Worm (Caenorhabditis elegans) whole organism, young adult: ENCODE measurements around the gene srsx-18.

Experiments used
- C17E4.6 ChIP-seq: fragments of 200-800 bp; sonication (Bioruptor generic); IDR thresholded peaks from 2 replicates; pipeline ENCODE4 v1.3.6; 2022; ENCODE audit warnings: missing genetic modification reagents, missing genetic modification characterization, missing compliant biosample characterization
- F57C9.4 ChIP-seq: sonication (generic microtip); optimal IDR thresholded peaks from 2 replicates; lab custom pipeline; 2017; ENCODE audit warnings: mild to moderate bottlenecking, missing genetic modification characterization, missing compliant biosample characterization
- K11D2.4 ChIP-seq: fragments of 200-800 bp; sonication (Bioruptor generic); IDR thresholded peaks from 2 replicates; pipeline ENCODE4 v1.3.6; 2022; ENCODE audit warnings: missing genetic modification reagents, missing genetic modification characterization, missing compliant biosample characterization
- T07F8.4 ChIP-seq: sonication (generic microtip); optimal IDR thresholded peaks from 2 replicates; lab custom pipeline; 2016; ENCODE audit warnings: mild to moderate bottlenecking, missing genetic modification characterization, moderate library complexity, missing compliant biosample characterization
- Y67H2A.10 ChIP-seq: fragments of 200-800 bp; sonication (Bioruptor generic); conservative IDR thresholded peaks from 2 replicates; pipeline ENCODE4 v1.3.6; 2022; ENCODE audit warnings: missing genetic modification reagents, missing genetic modification characterization, missing compliant biosample characterization
- Y95B8A.8 ChIP-seq: fragments of 200-800 bp; sonication (Bioruptor generic); IDR thresholded peaks from 2 replicates; pipeline ENCODE4 v1.3.6; 2022; ENCODE audit warnings: missing genetic modification reagents, missing genetic modification characterization, missing compliant biosample characterization
- aptf-3 ChIP-seq: fragments of 200-800 bp; sonication (Bioruptor generic); IDR thresholded peaks from 2 replicates; pipeline ENCODE4 v1.3.6; 2022; ENCODE audit warnings: missing genetic modification characterization, missing compliant biosample characterization
- atf-7 ChIP-seq: sonication (generic microtip); optimal IDR thresholded peaks from 2 replicates; lab custom pipeline; 2017; ENCODE audit warnings: mild to moderate bottlenecking, missing genetic modification characterization, missing compliant biosample characterization
- attf-3 ChIP-seq: fragments of 200-800 bp; sonication (Bioruptor generic); conservative IDR thresholded peaks from 2 replicates; pipeline ENCODE4 v1.3.6; 2022; ENCODE audit warnings: missing genetic modification reagents, missing genetic modification characterization, missing compliant biosample characterization
- attf-6 ChIP-seq: fragments of 200-800 bp; sonication (Bioruptor generic); IDR thresholded peaks from 2 replicates; pipeline ENCODE4 v1.3.6; 2022; ENCODE audit warnings: missing genetic modification reagents, missing genetic modification characterization, missing compliant biosample characterization
- ccch-3 ChIP-seq: fragments of 200-800 bp; sonication (Bioruptor generic); optimal IDR thresholded peaks from 2 replicates; lab custom pipeline; 2018; ENCODE audit warnings: mild to moderate bottlenecking, missing genetic modification characterization, missing compliant biosample characterization
- cebp-1 ChIP-seq, 2 experiments: fragments of 200-800 bp in 1 of 2; sonication (Bioruptor generic) in 1 of 2; sonication (generic microtip) in 1 of 2; IDR thresholded peaks in 1 of 2; optimal IDR thresholded peaks in 1 of 2; 2 replicates each; pipeline versions ENCODE4 v1.3.6 to Lab custom; 2017 to 2022; ENCODE audit warnings: missing compliant biosample characterization in 2 of 2, missing genetic modification characterization in 2 of 2, mild to moderate bottlenecking in 1 of 2, missing genetic modification reagents in 1 of 2, moderate library complexity in 1 of 2
- cebp-2 ChIP-seq: fragments of 200-800 bp; sonication (Bioruptor generic); IDR thresholded peaks from 2 replicates; pipeline ENCODE4 v1.3.6; 2022; ENCODE audit warnings: missing genetic modification characterization, missing compliant biosample characterization
- ceh-27 ChIP-seq: fragments of 200-800 bp; sonication (Bioruptor generic); optimal IDR thresholded peaks from 2 replicates; lab custom pipeline; 2018; ENCODE audit warnings: mild to moderate bottlenecking, missing genetic modification characterization, moderate library complexity, missing compliant biosample characterization
- ceh-58 ChIP-seq: fragments of 200-800 bp; sonication (Bioruptor generic); IDR thresholded peaks from 2 replicates; pipeline ENCODE4 v1.3.6; 2022; ENCODE audit warnings: missing genetic modification characterization, missing compliant biosample characterization
- ceh-91 ChIP-seq: fragments of 200-800 bp; sonication (Bioruptor generic); IDR thresholded peaks from 2 replicates; pipeline ENCODE4 v1.3.6; 2022; ENCODE audit warnings: missing genetic modification reagents, missing genetic modification characterization, missing compliant biosample characterization
- die-1 ChIP-seq: sonication (generic microtip); optimal IDR thresholded peaks from 2 replicates; lab custom pipeline; 2016; ENCODE audit warnings: missing genotype, mild to moderate bottlenecking, missing genetic modification characterization, missing compliant biosample characterization
- efl-1 ChIP-seq: fragments of 150-350 bp; optimal IDR thresholded peaks from 2 replicates; lab custom pipeline; 2014; ENCODE audit warnings: missing biosample characterization, missing genetic modification reagents, missing genetic modification characterization
- egl-44 ChIP-seq: fragments of 200-800 bp; sonication (Bioruptor generic); IDR thresholded peaks from 2 replicates; pipeline ENCODE4 v1.3.6; 2022; ENCODE audit warnings: missing genetic modification reagents, missing genetic modification characterization, missing compliant biosample characterization
- hlh-12 ChIP-seq: sonication (generic microtip); optimal IDR thresholded peaks from 2 replicates; lab custom pipeline; 2016; ENCODE audit warnings: missing genetic modification characterization, missing compliant biosample characterization
- hlh-26 ChIP-seq: fragments of 200-800 bp; sonication (Bioruptor generic); conservative IDR thresholded peaks from 2 replicates; pipeline ENCODE4 v1.3.6; 2022; ENCODE audit warnings: missing genetic modification reagents, missing genetic modification characterization, missing compliant biosample characterization
- hmg-20 ChIP-seq: fragments of 200-800 bp; sonication (Bioruptor generic); IDR thresholded peaks from 2 replicates; pipeline ENCODE4 v1.3.6; 2022; ENCODE audit warnings: missing genetic modification reagents, missing genetic modification characterization, missing compliant biosample characterization
- hrde-1 ChIP-seq: sonication (generic microtip); optimal IDR thresholded peaks from 2 replicates; lab custom pipeline; 2016; ENCODE audit warnings: missing genetic modification characterization, mild to moderate bottlenecking, missing compliant biosample characterization, moderate library complexity, missing genotype, missing genetic modification reagents, borderline replicate concordance
- hsf-1 ChIP-seq: fragments of 200-800 bp; sonication (Bioruptor generic); IDR thresholded peaks from 2 replicates; pipeline ENCODE4 v1.3.6; 2022; ENCODE audit warnings: missing genetic modification reagents, missing genetic modification characterization, missing compliant biosample characterization
- lag-1 ChIP-seq: fragments of 200-800 bp; sonication (Bioruptor generic); IDR thresholded peaks from 2 replicates; pipeline ENCODE4 v1.3.6; 2022; ENCODE audit warnings: missing genetic modification reagents, missing genetic modification characterization, missing compliant biosample characterization
- lin-26 ChIP-seq: fragments of 200-800 bp; sonication (Bioruptor generic); IDR thresholded peaks from 2 replicates; pipeline ENCODE4 v1.3.6; 2022; ENCODE audit warnings: missing genetic modification reagents, missing genetic modification characterization, missing compliant biosample characterization
- madf-10 ChIP-seq: sonication (generic microtip); optimal IDR thresholded peaks from 2 replicates; lab custom pipeline; 2016; ENCODE audit warnings: mild to moderate bottlenecking, missing genetic modification characterization, missing compliant biosample characterization
- mcd-1 ChIP-seq: fragments of 200-800 bp; sonication (Bioruptor generic); IDR thresholded peaks from 2 replicates; pipeline ENCODE4 v1.3.6; 2022; ENCODE audit warnings: missing genetic modification reagents, missing genetic modification characterization, missing compliant biosample characterization
- mxl-1 ChIP-seq: sonication (generic microtip); optimal IDR thresholded peaks from 2 replicates; lab custom pipeline; 2016; ENCODE audit warnings: missing genetic modification characterization, missing compliant biosample characterization
- nfya-1 ChIP-seq: sonication (generic microtip); optimal IDR thresholded peaks from 2 replicates; lab custom pipeline; 2017; ENCODE audit warnings: antibody characterized with exemption, missing compliant biosample characterization, missing genetic modification characterization, borderline replicate concordance; ENCODE audit not compliant: insufficient read depth
- rec-8 ChIP-seq, 2 experiments: sonication (generic microtip); optimal IDR thresholded peaks; 2 replicates each; lab custom pipeline; 2016; ENCODE audit warnings: mild to moderate bottlenecking in 2 of 2, missing genetic modification characterization in 2 of 2, missing genetic modification reagents in 2 of 2, missing genotype in 2 of 2, missing biosample characterization in 1 of 2, missing compliant biosample characterization in 1 of 2, moderate library complexity in 1 of 2
- sea-2 ChIP-seq: fragments of 200-800 bp; sonication (Bioruptor generic); IDR thresholded peaks from 2 replicates; pipeline ENCODE4 v1.3.6; 2022; ENCODE audit warnings: missing genetic modification characterization, missing compliant biosample characterization
- snpc-3.4 ChIP-seq: sonication (generic microtip); optimal IDR thresholded peaks from 2 replicates; lab custom pipeline; 2017; ENCODE audit warnings: missing genetic modification characterization, mild to moderate bottlenecking, missing compliant biosample characterization, antibody characterized with exemption, moderate library complexity, missing genotype, missing genetic modification reagents
- somi-1 ChIP-seq: fragments of 200-800 bp; sonication (Bioruptor generic); optimal IDR thresholded peaks from 2 replicates; lab custom pipeline; 2018; ENCODE audit warnings: mild to moderate bottlenecking, missing genetic modification characterization, missing compliant biosample characterization
- sptf-2 ChIP-seq: fragments of 200-800 bp; sonication (Bioruptor generic); optimal IDR thresholded peaks from 2 replicates; lab custom pipeline; 2018; ENCODE audit warnings: mild to moderate bottlenecking, missing genetic modification characterization, missing compliant biosample characterization
- zim-3 ChIP-seq: sonication (generic microtip); optimal IDR thresholded peaks from 2 replicates; lab custom pipeline; 2017; ENCODE audit warnings: mild to moderate bottlenecking, missing genetic modification characterization, moderate library complexity, missing compliant biosample characterization
- ztf-22 ChIP-seq: fragments of 200-800 bp; sonication (Bioruptor generic); optimal IDR thresholded peaks from 2 replicates; lab custom pipeline; 2018; ENCODE audit warnings: mild to moderate bottlenecking, missing genetic modification characterization, moderate library complexity, missing compliant biosample characterization
- ztf-25 ChIP-seq: fragments of 200-800 bp; sonication (Bioruptor generic); IDR thresholded peaks from 2 replicates; pipeline ENCODE4 v1.3.6; 2022; ENCODE audit warnings: missing genetic modification reagents, missing genetic modification characterization, missing compliant biosample characterization
- ztf-3 ChIP-seq: fragments of 200-800 bp; sonication (Bioruptor generic); optimal IDR thresholded peaks from 2 replicates; lab custom pipeline; 2018; ENCODE audit warnings: mild to moderate bottlenecking, missing genetic modification characterization, missing compliant biosample characterization

The srsx-18 gene

DNA sequence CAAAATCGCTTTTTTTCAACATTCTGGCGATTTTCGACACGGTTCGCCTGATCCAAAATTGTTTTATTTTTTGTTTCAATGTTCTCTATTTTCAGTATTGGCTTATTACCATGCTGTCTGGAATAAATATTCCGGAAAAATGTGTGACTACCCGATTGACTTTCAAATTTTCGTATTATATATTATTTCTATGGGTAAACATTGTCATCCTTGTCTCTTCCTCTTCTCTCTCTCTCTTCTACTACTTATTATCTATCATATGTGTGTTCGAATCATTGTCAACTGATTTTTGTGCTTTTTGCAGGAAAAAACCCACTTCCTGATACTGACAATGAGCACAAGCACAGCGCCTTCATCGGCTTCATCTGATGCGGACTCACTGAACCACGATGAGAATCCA is 29.3 kb upstream of the srsx-18 start, which contains the start of gene C04E6.7:
C04E6.7 (plus strand) TSS at position 301 of the 400 bp plus-strand sequence.
- TF ChIP-seq hlh-26 (GFP tag; lab: Robert Waterston, UW) (no peak), ztf-25 (GFP tag; lab: Robert Waterston, UW) (no peak), aptf-3 (GFP tag; lab: Robert Waterston, UW) (no peak), efl-1 (GFP tag; lab: Kevin White, UChicago) (no peak), mcd-1 (no peak), atf-7 (tag; lab: Kevin White, UChicago) (no peak)
- TF ChIP-seq, all 124 proteins: peak for 0

DNA sequence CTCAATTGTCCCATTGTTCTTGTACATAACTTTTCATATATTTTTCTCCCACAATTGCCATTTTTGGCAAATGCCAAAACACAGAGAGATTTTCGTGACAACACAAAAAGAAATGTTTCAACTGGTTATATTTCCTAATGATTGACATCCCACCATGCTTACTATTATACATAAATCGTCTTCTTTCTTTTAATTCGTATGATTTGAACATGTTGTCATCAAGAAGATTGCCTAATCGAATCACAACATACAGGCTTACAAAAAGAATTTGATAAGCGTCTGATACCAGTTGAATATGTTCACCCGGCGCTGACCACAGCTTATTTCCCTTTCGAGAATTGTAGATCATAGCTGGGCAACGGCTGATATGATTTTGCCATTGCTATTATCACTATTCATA is 27.3 kb upstream of the srsx-18 start, which contains the start of gene grd-9:
grd-9 (plus strand) TSS at position 301 of the 400 bp plus-strand sequence.
- no peak for TF ChIP-seq cebp-1 (GFP tag; IDR thresholded peaks at IDR 0.05; lab: Robert Waterston, UW)
- TF ChIP-seq cebp-1 (tag; optimal IDR thresholded peaks at IDR 0.05; lab: Kevin White, UChicago), result no peak
- TF ChIP-seq T07F8.4 (tag; lab: Kevin White, UChicago), result no peak
- TF ChIP-seq snpc-3.4 (tag; lab: Kevin White, UChicago), result no peak
- TF ChIP-seq ztf-25 (GFP tag; lab: Robert Waterston, UW), result no peak
- no peak for TF ChIP-seq F57C9.4
- TF ChIP-seq somi-1 (GFP tag; lab: Kevin White, UChicago), result no peak
- no peak for TF ChIP-seq ceh-91 (GFP tag; lab: Robert Waterston, UW)

DNA sequence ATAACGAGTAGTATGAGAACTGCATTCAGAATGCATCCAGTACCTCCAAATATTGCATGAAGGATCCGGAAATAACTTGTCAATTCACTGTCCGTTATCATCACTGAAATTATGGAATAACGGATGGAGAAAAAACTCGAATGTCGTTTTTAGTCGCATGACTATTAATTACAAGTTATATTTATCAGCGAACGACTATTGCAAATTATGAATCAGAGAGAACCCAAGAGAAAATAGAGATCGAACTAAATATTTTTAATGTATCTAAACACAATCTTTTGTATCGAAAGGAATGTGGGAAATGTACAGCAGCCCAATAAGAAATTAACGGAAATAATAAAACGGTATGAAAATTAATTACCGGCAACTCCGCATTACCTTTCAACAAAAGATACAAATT is 22.4 kb upstream of the srsx-18 start, which contains the start of gene srd-16:
srd-16 (minus strand) TSS at position 101 of the 400 bp plus-strand sequence.
- TF ChIP-seq Y67H2A.10, result no peak
- TF ChIP-seq Y95B8A.8, result no peak
- no peak for TF ChIP-seq ceh-58 (GFP tag; lab: Robert Waterston, UW)
- TF ChIP-seq rec-8 (tag; optimal IDR thresholded peaks at IDR 0.05; lab: Kevin White, UChicago), result no peak
- TF ChIP-seq hrde-1, result no peak
- TF ChIP-seq attf-3 (GFP tag; lab: Robert Waterston, UW), result no peak
- no peak for TF ChIP-seq mcd-1
- no peak for TF ChIP-seq ceh-27
- TF ChIP-seq ccch-3 (GFP tag; lab: Kevin White, UChicago), result no peak
- no peak for TF ChIP-seq mxl-1 (tag; lab: Kevin White, UChicago)
- no peak for TF ChIP-seq ztf-3
- TF ChIP-seq zim-3 (tag; lab: Kevin White, UChicago), result no peak

DNA sequence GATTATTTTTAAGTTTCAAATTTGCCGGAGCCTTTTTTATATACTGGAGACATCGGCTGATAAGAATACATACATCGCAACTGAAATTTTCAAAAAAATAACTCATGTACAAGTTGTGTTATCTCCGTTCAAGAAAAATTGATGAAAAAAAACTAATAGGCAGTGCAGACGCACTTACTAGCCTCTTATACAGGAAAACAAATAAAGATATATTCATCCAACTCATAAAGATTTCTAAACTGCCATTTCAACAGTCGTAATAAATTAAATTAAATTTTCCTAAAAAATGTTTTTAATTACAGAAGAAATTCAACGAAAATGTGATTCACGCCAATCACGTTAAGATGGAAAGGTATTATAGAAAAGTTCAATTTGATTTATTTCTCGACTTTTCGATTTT is 20.5 kb upstream of the srsx-18 start, which contains the start of gene C04E6.5:
C04E6.5 (plus strand) TSS at position 301 of the 400 bp plus-strand sequence.
- no peak for TF ChIP-seq sea-2
- TF ChIP-seq ztf-22 (GFP tag; lab: Kevin White, UChicago), result no peak
- no peak for TF ChIP-seq efl-1 (GFP tag; lab: Kevin White, UChicago)
- TF ChIP-seq egl-44 (GFP tag; lab: Robert Waterston, UW), result no peak

DNA sequence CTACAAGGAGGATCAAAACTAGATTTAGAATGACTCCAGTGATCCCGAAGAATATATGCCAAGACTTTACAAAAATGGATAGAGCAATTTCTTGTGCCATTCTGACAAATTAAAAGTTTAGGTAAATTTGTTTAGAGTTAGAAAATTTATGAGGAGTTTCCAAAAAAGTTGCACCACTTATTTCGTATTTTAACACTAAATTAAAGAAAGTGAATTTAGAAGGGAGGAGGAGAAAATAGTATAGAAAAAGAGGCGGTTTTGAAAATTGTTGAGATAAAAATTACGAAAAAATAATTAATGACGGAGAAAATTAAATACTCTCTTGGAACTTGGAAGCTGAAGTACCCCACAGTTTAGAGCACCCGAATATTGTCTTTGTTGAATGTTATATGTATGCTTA is 16.1 kb upstream of the srsx-18 start, which contains the start of gene srd-15:
srd-15 (minus strand) TSS at position 101 of the 400 bp plus-strand sequence.
- TF ChIP-seq hmg-20, result no peak
- no peak for TF ChIP-seq mcd-1
- TF ChIP-seq attf-6 (GFP tag; lab: Robert Waterston, UW), result no peak
- no peak for TF ChIP-seq aptf-3 (GFP tag; lab: Robert Waterston, UW)
- no peak for TF ChIP-seq hsf-1 (GFP tag; lab: Robert Waterston, UW)
- no peak for TF ChIP-seq die-1 (tag; lab: Kevin White, UChicago)
- TF ChIP-seq sptf-2 (GFP tag; lab: Kevin White, UChicago), result no peak
- TF ChIP-seq nfya-1, result no peak
- TF ChIP-seq ztf-25 (GFP tag; lab: Robert Waterston, UW), result no peak
- no peak for TF ChIP-seq C17E4.6 (GFP tag; lab: Robert Waterston, UW)
- TF ChIP-seq lin-26 (GFP tag; lab: Robert Waterston, UW), result no peak
- TF ChIP-seq lag-1 (GFP tag; lab: Robert Waterston, UW), result no peak
- TF ChIP-seq cebp-2, result no peak
- no peak for TF ChIP-seq hlh-12 (tag; lab: Kevin White, UChicago)
- no peak for TF ChIP-seq madf-10
- TF ChIP-seq K11D2.4 (GFP tag; lab: Robert Waterston, UW), result no peak
